Worm (Caenorhabditis elegans) whole organism, midembryonic: Measurements from ENCODE around the gene Y12A6A.1.

Source experiments
- T22C8.4 ChIP-seq: fragments of 200-800 bp; sonication (Bioruptor generic); IDR thresholded peaks from 2 replicates; pipeline ENCODE4 v1.3.6; 2022; ENCODE audit warnings: missing genetic modification characterization, missing compliant biosample characterization
- cog-1 ChIP-seq: sonication (generic microtip); optimal IDR thresholded peaks from 2 replicates; lab custom pipeline; 2016; ENCODE audit warnings: missing genetic modification characterization, missing compliant biosample characterization
- flt-1 ChIP-seq: fragments of 200-800 bp; sonication (Bioruptor generic); IDR thresholded peaks from 2 replicates; pipeline ENCODE4 v1.3.6; 2022; ENCODE audit warnings: missing genetic modification characterization, missing compliant biosample characterization
- klf-2 ChIP-seq: fragments of 200-800 bp; sonication (Bioruptor generic); conservative IDR thresholded peaks from 2 replicates; pipeline ENCODE4 v1.3.6; 2022; ENCODE audit warnings: missing genetic modification reagents, missing genetic modification characterization, missing compliant biosample characterization
- med-1 ChIP-seq: sonication (generic microtip); optimal IDR thresholded peaks from 2 replicates; lab custom pipeline; 2017; ENCODE audit warnings: missing genetic modification characterization, mild to moderate bottlenecking, missing compliant biosample characterization, antibody characterized with exemption, missing genetic modification reagents; ENCODE audit not compliant: insufficient read depth
- ref-1 ChIP-seq: fragments of 200-800 bp; sonication (Bioruptor generic); conservative IDR thresholded peaks from 2 replicates; pipeline ENCODE4 v1.3.6; 2022; ENCODE audit warnings: missing genetic modification reagents, missing genetic modification characterization, missing compliant biosample characterization
- tab-1 ChIP-seq: fragments of 200-800 bp; sonication (Bioruptor generic); IDR thresholded peaks from 2 replicates; pipeline ENCODE4 v1.3.6; 2022; ENCODE audit warnings: missing genetic modification characterization, missing compliant biosample characterization
- ztf-23 ChIP-seq: fragments of 200-800 bp; sonication (Bioruptor generic); IDR thresholded peaks from 2 replicates; pipeline ENCODE4 v1.3.6; 2022; ENCODE audit warnings: missing genetic modification reagents, missing genetic modification characterization, missing compliant biosample characterization
- ztf-29 ChIP-seq: fragments of 200-800 bp; sonication (Bioruptor generic); IDR thresholded peaks from 2 replicates; pipeline ENCODE4 v1.3.6; 2022; ENCODE audit warnings: missing genetic modification reagents, missing genetic modification characterization, missing compliant biosample characterization

The Y12A6A.1 gene

ce11 chrX:13654276-13654675 lies 32.7 kb upstream of the Y12A6A.1 start:
- TF ChIP-seq T22C8.4 (GFP tag; lab: Robert Waterston, UW), result no peak
- TF ChIP-seq ztf-23 (GFP tag; lab: Robert Waterston, UW), result no peak
- no peak for TF ChIP-seq ref-1 (GFP tag; lab: Robert Waterston, UW)
- no peak for TF ChIP-seq klf-2 (GFP tag; lab: Robert Waterston, UW)
- no peak for TF ChIP-seq ztf-29
- no peak for TF ChIP-seq cog-1 (tag; lab: Kevin White, UChicago)
- no peak for TF ChIP-seq med-1 (GFP tag; lab: Kevin White, UChicago)
- no peak for TF ChIP-seq tab-1 (GFP tag; lab: Robert Waterston, UW)
- no peak for TF ChIP-seq flt-1 (GFP tag; lab: Robert Waterston, UW)

ce11 chrX:13653573-13653972 lies 32.0 kb upstream of the Y12A6A.1 start:
- TF ChIP-seq klf-2 (GFP tag; lab: Robert Waterston, UW) (peak; percentile 42; the same call in 1 of the 2 replicates), flt-1 (GFP tag; lab: Robert Waterston, UW) (peak; percentile 88), ztf-29 (0 out of 2 replicates have a peak, but pooled peaks have one; percentile 34), tab-1 (GFP tag; lab: Robert Waterston, UW) (peak; percentile 78), cog-1 (tag; lab: Kevin White, UChicago) (no peak), ztf-23 (GFP tag; lab: Robert Waterston, UW) (peak; percentile 66; the same call in 1 of the 2 replicates), T22C8.4 (GFP tag; lab: Robert Waterston, UW) (no peak), med-1 (GFP tag; lab: Kevin White, UChicago) (no peak), ref-1 (GFP tag; lab: Robert Waterston, UW) (peak; percentile 60; the same call in 1 of the 2 replicates)

- TF ChIP-seq cog-1 (tag; lab: Kevin White, UChicago), result no peak
- TF ChIP-seq ztf-29, result no peak
- TF ChIP-seq T22C8.4 (GFP tag; lab: Robert Waterston, UW), result no peak
- TF ChIP-seq med-1 (GFP tag; lab: Kevin White, UChicago), result no peak
- TF ChIP-seq tab-1 (GFP tag; lab: Robert Waterston, UW), result no peak
- TF ChIP-seq ref-1 (GFP tag; lab: Robert Waterston, UW), result no peak
- TF ChIP-seq flt-1 (GFP tag; lab: Robert Waterston, UW), result no peak
- TF ChIP-seq klf-2 (GFP tag; lab: Robert Waterston, UW), result no peak
- no peak for TF ChIP-seq ztf-23 (GFP tag; lab: Robert Waterston, UW)
Measured at ce11 chrX:13650799-13651198, 29.3 kb upstream of the Y12A6A.1 start, which contains the start of gene C40C9.4. TSS of gene C40C9.4 (plus strand) at chrX:13651099.

ce11 chrX:13647305-13647704 lies 25.8 kb upstream of the Y12A6A.1 start, which contains the start of gene C40C9.3:
TSS of gene C40C9.3 (plus strand) at chrX:13647605.
- no peak for TF ChIP-seq ref-1 (GFP tag; lab: Robert Waterston, UW)
- no peak for TF ChIP-seq T22C8.4 (GFP tag; lab: Robert Waterston, UW)
- no peak for TF ChIP-seq ztf-29
- no peak for TF ChIP-seq cog-1 (tag; lab: Kevin White, UChicago)
- TF ChIP-seq flt-1 (GFP tag; lab: Robert Waterston, UW), result no peak
- TF ChIP-seq ztf-23 (GFP tag; lab: Robert Waterston, UW), result no peak
- no peak for TF ChIP-seq med-1 (GFP tag; lab: Kevin White, UChicago)
- no peak for TF ChIP-seq klf-2 (GFP tag; lab: Robert Waterston, UW)
- no peak for TF ChIP-seq tab-1 (GFP tag; lab: Robert Waterston, UW)

- TF ChIP-seq ztf-23 (GFP tag; lab: Robert Waterston, UW), result no peak
- no peak for TF ChIP-seq flt-1 (GFP tag; lab: Robert Waterston, UW)
- TF ChIP-seq klf-2 (GFP tag; lab: Robert Waterston, UW), result no peak
- TF ChIP-seq tab-1 (GFP tag; lab: Robert Waterston, UW), result no peak
- TF ChIP-seq ztf-29, result no peak
- TF ChIP-seq T22C8.4 (GFP tag; lab: Robert Waterston, UW), result no peak
- TF ChIP-seq med-1 (GFP tag; lab: Kevin White, UChicago), result no peak
- no peak for TF ChIP-seq cog-1 (tag; lab: Kevin White, UChicago)
- no peak for TF ChIP-seq ref-1 (GFP tag; lab: Robert Waterston, UW)
Measured at ce11 chrX:13646798-13647197, 25.3 kb upstream of the Y12A6A.1 start, which contains the start of gene acr-9. TSS of gene acr-9 (minus strand) at chrX:13646898.

- TF ChIP-seq ref-1 (GFP tag; lab: Robert Waterston, UW), result no peak
- TF ChIP-seq T22C8.4 (GFP tag; lab: Robert Waterston, UW), result no peak
- TF ChIP-seq flt-1 (GFP tag; lab: Robert Waterston, UW), result no peak
- no peak for TF ChIP-seq cog-1 (tag; lab: Kevin White, UChicago)
- TF ChIP-seq med-1 (GFP tag; lab: Kevin White, UChicago), result no peak
- no peak for TF ChIP-seq tab-1 (GFP tag; lab: Robert Waterston, UW)
- no peak for TF ChIP-seq ztf-23 (GFP tag; lab: Robert Waterston, UW)
- TF ChIP-seq ztf-29, result no peak
- TF ChIP-seq klf-2 (GFP tag; lab: Robert Waterston, UW), result no peak
Measured at ce11 chrX:13644884-13645283, 23.4 kb upstream of the Y12A6A.1 start.

- no peak for TF ChIP-seq ref-1 (GFP tag; lab: Robert Waterston, UW)
- no peak for TF ChIP-seq tab-1 (GFP tag; lab: Robert Waterston, UW)
- TF ChIP-seq cog-1 (tag; lab: Kevin White, UChicago), result no peak
- TF ChIP-seq klf-2 (GFP tag; lab: Robert Waterston, UW), result no peak
Measured at ce11 chrX:13639577-13639976, 18.0 kb upstream of the Y12A6A.1 start, which contains the start of gene twk-20. TSS of gene twk-20 (plus strand) at chrX:13639877.

ce11 chrX:13638351-13638958 lies 16.9 kb upstream of the Y12A6A.1 start:
- TF ChIP-seq tab-1 (GFP tag; lab: Robert Waterston, UW) (no peak), T22C8.4 (GFP tag; lab: Robert Waterston, UW) (no peak), klf-2 (GFP tag; lab: Robert Waterston, UW) (no peak), cog-1 (tag; lab: Kevin White, UChicago) (no peak), ztf-29 (no peak), ztf-23 (GFP tag; lab: Robert Waterston, UW) (no peak), med-1 (GFP tag; lab: Kevin White, UChicago) (no peak), ref-1 (GFP tag; lab: Robert Waterston, UW) (no peak), flt-1 (GFP tag; lab: Robert Waterston, UW) (no peak)
